Worm (Caenorhabditis elegans): ENCODE data around the gene dmd-7.

dmd-7 gene

ce11 chrV:6227326-6228246 lies 19.1 kb upstream of the dmd-7 start (continued):
- TF ChIP-seq bed-3 (GFP tag; optimal IDR thresholded peaks at IDR 0.05) (peak; percentile 24), mls-2 (tag; optimal IDR thresholded peaks at IDR 0.05) (peak; percentile 83), nhr-2 (tag; optimal IDR thresholded peaks at IDR 0.05) (no peak), ztf-11 (tag; optimal IDR thresholded peaks at IDR 0.05) (peak; percentile 66), unc-39 (tag; optimal IDR thresholded peaks at IDR 0.05) (no peak)

- TF ChIP-seq ces-1 (GFP tag; optimal IDR thresholded peaks at IDR 0.05) = peak; percentile 56
- peak; percentile 49 for TF ChIP-seq unc-62 (GFP tag; optimal IDR thresholded peaks at IDR 0.05)
- no peak for TF ChIP-seq snpc-4 (tag; optimal IDR thresholded peaks at IDR 0.05)
- no peak for TF ChIP-seq mls-2 (tag; optimal IDR thresholded peaks at IDR 0.05)
- no peak for TF ChIP-seq ceh-39 (tag; optimal IDR thresholded peaks at IDR 0.05)
- no peak for TF ChIP-seq ham-2 (GFP tag; optimal IDR thresholded peaks at IDR 0.05)
- TF ChIP-seq ceh-83 (GFP tag; optimal IDR thresholded peaks at IDR 0.05) = peak; percentile 41
- no peak for TF ChIP-seq nhr-237 (tag; optimal IDR thresholded peaks at IDR 0.05)
- TF ChIP-seq drap-1 (GFP tag; optimal IDR thresholded peaks at IDR 0.05) = no peak
- TF ChIP-seq mab-5 (tag; optimal IDR thresholded peaks at IDR 0.05) = no peak
- no peak for TF ChIP-seq sem-2 (GFP tag; optimal IDR thresholded peaks at IDR 0.05)
- no peak for TF ChIP-seq flh-1 (GFP tag; optimal IDR thresholded peaks at IDR 0.05)
- no peak for TF ChIP-seq tbx-8 (GFP tag; optimal IDR thresholded peaks at IDR 0.05)
- TF ChIP-seq elt-3 (tag; optimal IDR thresholded peaks at IDR 0.05) = no peak
- TF ChIP-seq nhr-76 (tag; optimal IDR thresholded peaks at IDR 0.05) = no peak
- TF ChIP-seq hlh-1 (tag; optimal IDR thresholded peaks at IDR 0.05) = no peak
- peak; percentile 9 for TF ChIP-seq lsy-2 (tag; optimal IDR thresholded peaks at IDR 0.05)
- TF ChIP-seq ceh-43 (GFP tag; optimal IDR thresholded peaks at IDR 0.05) = no peak
- no peak for TF ChIP-seq nhr-28 (tag; optimal IDR thresholded peaks at IDR 0.05)
- no peak for TF ChIP-seq cnd-1 (tag; optimal IDR thresholded peaks at IDR 0.05)
- TF ChIP-seq lin-32 (GFP tag; optimal IDR thresholded peaks at IDR 0.05) = no peak
- TF ChIP-seq pha-4 (tag; optimal IDR thresholded peaks at IDR 0.05) = no peak
- TF ChIP-seq nhr-12 (tag; optimal IDR thresholded peaks at IDR 0.05) = no peak
- TF ChIP-seq ztf-11 (tag; optimal IDR thresholded peaks at IDR 0.05) = peak; percentile 21
- peak; percentile 43 for TF ChIP-seq elt-1 (tag; optimal IDR thresholded peaks at IDR 0.05; ENCODE audit: borderline replicate concordance, insufficient read depth)
- TF ChIP-seq nhr-2 (tag; optimal IDR thresholded peaks at IDR 0.05) = no peak
- TF ChIP-seq lin-13 (tag; optimal IDR thresholded peaks at IDR 0.05) = peak; percentile 10
- TF ChIP-seq unc-120 (tag; optimal IDR thresholded peaks at IDR 0.05; ENCODE audit: poor library complexity, severe bottlenecking) = no peak
- no peak for TF ChIP-seq blmp-1 (tag; optimal IDR thresholded peaks at IDR 0.05)
- peak; percentile 84 for TF ChIP-seq unc-39 (tag; optimal IDR thresholded peaks at IDR 0.05)
- TF ChIP-seq mep-1 (tag; optimal IDR thresholded peaks at IDR 0.05) = no peak
- TF ChIP-seq sptf-1 (tag; optimal IDR thresholded peaks at IDR 0.05) = no peak
- no peak for TF ChIP-seq M03D4.4 (tag; optimal IDR thresholded peaks at IDR 0.05)
- TF ChIP-seq zip-8 (tag; optimal IDR thresholded peaks at IDR 0.05) = peak; percentile 85
- TF ChIP-seq bed-3 (GFP tag; optimal IDR thresholded peaks at IDR 0.05) = no peak
Observed at ce11 chrV:6228400-6228895, 18.3 kb upstream of the dmd-7 start.

DNA sequence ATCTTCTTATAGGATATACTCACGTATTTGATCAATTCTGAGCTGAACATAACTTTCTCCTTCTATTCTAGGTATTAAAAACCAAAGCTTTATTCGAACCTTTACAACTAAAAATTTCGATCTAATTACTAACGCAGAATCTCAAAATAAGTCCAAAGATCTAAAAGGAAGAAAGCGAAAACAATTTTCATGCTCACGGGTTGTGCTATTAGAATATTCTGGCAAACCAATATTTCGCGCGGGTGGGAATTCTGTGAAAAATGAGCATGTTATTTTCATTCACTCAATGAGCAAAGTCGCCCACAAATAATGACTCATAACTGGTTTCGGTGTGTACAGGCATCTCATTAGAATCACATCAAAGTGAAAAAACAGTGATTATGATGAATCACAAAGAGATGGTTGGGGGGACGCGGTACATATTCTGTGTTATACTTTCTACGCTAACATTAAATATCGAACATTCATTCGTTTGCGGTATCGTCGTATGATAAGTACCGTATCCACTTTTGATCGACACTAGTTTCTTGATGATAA lies 17.7 kb upstream of the dmd-7 start:
- TF ChIP-seq sem-2 (GFP tag; optimal IDR thresholded peaks at IDR 0.05) = no peak
- no peak for TF ChIP-seq mep-1 (tag; optimal IDR thresholded peaks at IDR 0.05)
- TF ChIP-seq elt-1 (tag; optimal IDR thresholded peaks at IDR 0.05; ENCODE audit: borderline replicate concordance, insufficient read depth) = no peak
